Worm (Caenorhabditis elegans): ENCODE measurements around the gene F25H9.6.

Gene F25H9.6

DNA sequence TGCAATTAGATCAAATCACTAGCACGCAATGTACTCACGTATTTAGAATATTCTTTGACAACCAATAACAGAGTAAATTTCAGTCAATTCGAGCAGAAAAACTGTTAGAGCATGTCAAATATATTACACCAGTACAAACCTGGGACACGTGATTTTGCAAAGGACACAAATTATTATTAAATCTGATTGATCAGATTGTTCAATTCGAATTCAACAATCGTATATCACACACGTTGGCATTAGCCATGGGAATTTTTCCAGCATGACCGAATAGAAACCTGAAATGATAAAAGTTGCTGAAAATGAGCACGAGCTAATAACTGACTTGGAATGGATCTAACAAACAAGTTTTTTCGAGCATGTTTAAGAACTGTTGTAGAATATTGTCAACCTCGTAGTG, 45.1 kb downstream of the F25H9.6 start, which contains the start of gene srv-9:
TSS of gene srv-9 (minus strand) at position 101 of the 400 bp plus-strand sequence.
- TF ChIP-seq ces-1 (GFP tag; optimal IDR thresholded peaks at IDR 0.05) (no peak), C16A3.4 (tag; optimal IDR thresholded peaks at IDR 0.05) (no peak), swsn-7 (tag; optimal IDR thresholded peaks at IDR 0.05) (no peak), skn-1 (tag; optimal IDR thresholded peaks at IDR 0.05) (no peak), ceh-90 (tag; optimal IDR thresholded peaks at IDR 0.05) (no peak), xbp-1 (tag; optimal IDR thresholded peaks at IDR 0.05) (no peak), lin-15B (tag; optimal IDR thresholded peaks at IDR 0.05) (no peak), ceh-8 (GFP tag; optimal IDR thresholded peaks at IDR 0.05) (no peak), ceh-82 (tag; optimal IDR thresholded peaks at IDR 0.05) (no peak), dpl-1 (GFP tag; optimal IDR thresholded peaks at IDR 0.05) (no peak), mep-1 (tag; optimal IDR thresholded peaks at IDR 0.05) (no peak)

DNA sequence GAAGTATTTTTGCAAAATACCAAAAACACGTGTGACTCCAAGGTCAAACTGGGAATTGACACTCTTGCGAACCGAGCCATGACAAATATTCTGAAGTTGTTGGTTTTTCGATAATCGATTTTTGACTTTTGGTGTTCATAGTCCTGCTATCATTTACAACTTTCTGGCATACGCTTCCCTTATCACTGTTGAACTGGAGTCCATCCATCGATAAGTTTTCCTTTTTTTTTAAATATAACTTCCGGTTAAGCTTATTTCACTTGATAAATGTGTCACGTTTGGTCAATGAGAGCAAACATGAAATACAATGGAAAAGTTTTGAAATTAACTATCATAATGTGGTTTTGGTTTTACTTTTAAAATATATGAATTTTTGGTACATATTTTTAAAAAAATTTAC, 46.5 kb downstream of the F25H9.6 start:
- TF ChIP-seq nhr-76 (tag; optimal IDR thresholded peaks at IDR 0.05), result no peak
- no peak for TF ChIP-seq ceh-88 (GFP tag; IDR thresholded peaks at IDR 0.05)
- TF ChIP-seq skn-1 (tag; optimal IDR thresholded peaks at IDR 0.05), result no peak
- TF ChIP-seq dpl-1 (GFP tag; optimal IDR thresholded peaks at IDR 0.05), result no peak
- peak; percentile 90 for TF ChIP-seq elt-2 (tag; optimal IDR thresholded peaks at IDR 0.05)
- TF ChIP-seq elt-3 (tag; optimal IDR thresholded peaks at IDR 0.05), result no peak
- no peak for TF ChIP-seq efl-3 (GFP tag; optimal IDR thresholded peaks at IDR 0.05)

DNA sequence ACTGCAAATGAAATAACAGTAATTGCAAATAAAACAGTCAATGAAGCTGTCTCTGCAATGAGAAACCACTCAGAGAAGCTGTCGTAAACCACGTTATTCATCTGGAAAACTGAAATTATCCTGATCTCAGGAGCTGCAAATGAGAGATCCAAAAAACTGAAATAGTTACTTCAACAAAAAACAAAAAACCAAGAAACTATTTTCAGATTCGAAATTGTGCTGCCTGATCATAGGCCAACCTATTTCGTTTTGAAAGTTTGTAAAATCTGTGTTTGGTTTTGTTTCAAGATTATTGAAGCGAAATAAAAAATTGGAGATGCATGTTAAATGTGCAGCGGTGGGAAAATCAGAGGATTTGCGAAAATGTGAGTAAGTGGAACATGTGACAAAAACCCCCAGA, 47.5 kb downstream of the F25H9.6 start, which contains the start of gene srv-8:
TSS of gene srv-8 (minus strand) at position 101 of the 400 bp plus-strand sequence.
- TF ChIP-seq fkh-8 (tag; optimal IDR thresholded peaks at IDR 0.05) (peak; percentile 45), alr-1 (tag; optimal IDR thresholded peaks at IDR 0.05; ENCODE audit: borderline replicate concordance) (no peak)

DNA sequence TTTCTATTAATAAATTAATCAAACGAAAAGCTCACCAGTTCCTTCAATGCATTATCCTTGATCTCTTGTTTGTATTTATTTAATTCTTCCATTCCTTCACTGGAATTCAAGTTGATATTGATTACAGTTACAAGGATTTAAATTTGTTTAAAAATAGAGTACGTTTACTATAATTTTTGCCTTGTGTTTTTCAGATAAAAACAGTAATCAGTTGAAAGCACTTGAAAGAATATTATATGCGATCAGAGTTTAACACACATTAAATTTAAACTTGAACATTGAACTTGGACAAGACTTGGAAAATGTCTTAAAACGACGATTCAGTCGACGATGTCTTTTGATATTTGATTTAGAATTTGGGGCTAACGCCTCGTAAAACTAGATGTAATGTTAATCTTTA, 50.6 kb downstream of the F25H9.6 start, which contains the start of gene F53F1.6:
TSS of gene F53F1.6 (minus strand) at position 101 of the 400 bp plus-strand sequence.
- TF ChIP-seq mef-2 (tag; optimal IDR thresholded peaks at IDR 0.05), result no peak
- no peak for TF ChIP-seq unc-130 (tag; optimal IDR thresholded peaks at IDR 0.05)
- no peak for TF ChIP-seq pax-3 (tag; optimal IDR thresholded peaks at IDR 0.05)
- TF ChIP-seq nhr-84 (tag; optimal IDR thresholded peaks at IDR 0.05), result no peak
- TF ChIP-seq blmp-1 (tag; optimal IDR thresholded peaks at IDR 0.05), result no peak
- TF ChIP-seq aly-2 (tag; optimal IDR thresholded peaks at IDR 0.05), result no peak
- no peak for TF ChIP-seq ces-1 (GFP tag; optimal IDR thresholded peaks at IDR 0.05)
- TF ChIP-seq zag-1 (tag; optimal IDR thresholded peaks at IDR 0.05), result no peak
- TF ChIP-seq ceh-8 (GFP tag; optimal IDR thresholded peaks at IDR 0.05), result no peak
- no peak for TF ChIP-seq sptf-1 (tag; optimal IDR thresholded peaks at IDR 0.05)
- no peak for TF ChIP-seq skn-1 (tag; optimal IDR thresholded peaks at IDR 0.05)
- TF ChIP-seq F16B12.6 (tag; optimal IDR thresholded peaks at IDR 0.05), result no peak
- no peak for TF ChIP-seq isw-1 (GFP tag; IDR thresholded peaks at IDR 0.05)
- TF ChIP-seq nhr-11 (tag; optimal IDR thresholded peaks at IDR 0.05), result no peak
- TF ChIP-seq nhr-19 (GFP tag; conservative IDR thresholded peaks at IDR 0.05), result no peak
